1 fruit fly cellular context compared by ENCODE assay signal in genomic region chr3R:4979143-4979728, dm6.
TF ChIP-seq lines count a peak whose summit lies in the region.

No protein-coding gene starts in this region.

TF ChIP-seq in whole organism, embryonic, 481 proteins besides CTCF, POLR2A, EP300 and RAD21 (continued from another document):
- TF ChIP-seq disco-r (GFP tag; optimal IDR thresholded peaks at IDR 0.05; lab: Kevin White, UChicago) (no peak), CG10959 (GFP tag; IDR thresholded peaks at IDR 0.05; lab: Robert Waterston, UW) (no peak), grn (GFP tag; optimal IDR thresholded peaks at IDR 0.05; lab: Kevin White, UChicago) (peak; percentile 16), NFAT (GFP tag; IDR thresholded peaks at IDR 0.05; lab: Robert Waterston, UW) (no peak), CG18599 (GFP tag; optimal IDR thresholded peaks at IDR 0.05; lab: Kevin White, UChicago) (peak; percentile 25), eve (GFP tag; optimal IDR thresholded peaks at IDR 0.05; lab: Kevin White, UChicago) (peak in 1 of 2 experiments; percentile 55), Ssrp (tag; optimal IDR thresholded peaks at IDR 0.05; lab: Kevin White, UChicago) (peak; percentile 6), CG3281 (GFP tag; optimal IDR thresholded peaks at IDR 0.05; lab: Kevin White, UChicago) (no peak), Gug (GFP tag; IDR thresholded peaks at IDR 0.05; lab: Robert Waterston, UW) (no peak), CG31441 (GFP tag; IDR thresholded peaks at IDR 0.05; lab: Robert Waterston, UW) (peak; percentile 55), vvl (GFP tag; IDR thresholded peaks at IDR 0.05; lab: Robert Waterston, UW) (no peak), MTF-1 (GFP tag; optimal IDR thresholded peaks at IDR 0.05; lab: Kevin White, UChicago; ENCODE audit: borderline replicate concordance) (no peak), CG12744 (GFP tag; optimal IDR thresholded peaks at IDR 0.05; lab: Kevin White, UChicago) (no peak), ro (GFP tag; IDR thresholded peaks at IDR 0.05; lab: Robert Waterston, UW) (no peak), CG12104 (GFP tag; optimal IDR thresholded peaks at IDR 0.05; lab: Kevin White, UChicago) (no peak), nerfin-1 (tag; optimal IDR thresholded peaks at IDR 0.05; lab: Kevin White, UChicago) (no peak), bsh (GFP tag; optimal IDR thresholded peaks at IDR 0.05; lab: Kevin White, UChicago) (peak in 1 of 2 experiments; percentile 25), tup (GFP tag; optimal IDR thresholded peaks at IDR 0.05; lab: Kevin White, UChicago) (no peak), oc (tag; optimal IDR thresholded peaks at IDR 0.05; lab: Kevin White, UChicago) (no peak), az2 (GFP tag; optimal IDR thresholded peaks at IDR 0.05; lab: Kevin White, UChicago) (peak; percentile 27), zen (tag; optimal IDR thresholded peaks at IDR 0.05; lab: Kevin White, UChicago) (peak; percentile 38), kah (GFP tag; optimal IDR thresholded peaks at IDR 0.05; lab: Kevin White, UChicago) (no peak), Sox102F (GFP tag; optimal IDR thresholded peaks at IDR 0.05; lab: Kevin White, UChicago) (peak; percentile 14), Bdp1 (GFP tag; optimal IDR thresholded peaks at IDR 0.05; lab: Kevin White, UChicago) (no peak), Hmr (GFP tag; optimal IDR thresholded peaks at IDR 0.05; lab: Kevin White, UChicago) (no peak), BEAF-32 (GFP tag; optimal IDR thresholded peaks at IDR 0.05; lab: Kevin White, UChicago) (no peak), ssp (GFP tag; IDR thresholded peaks at IDR 0.05; lab: Robert Waterston, UW) (no peak), gcm (GFP tag; optimal IDR thresholded peaks at IDR 0.05; lab: Kevin White, UChicago) (peak; percentile 33), Sox100B (GFP tag; optimal IDR thresholded peaks at IDR 0.05; lab: Kevin White, UChicago) (peak; percentile 2), trem (tag; optimal IDR thresholded peaks at IDR 0.05; lab: Kevin White, UChicago) (peak; percentile 28), CG10209 (GFP tag; optimal IDR thresholded peaks at IDR 0.05; lab: Kevin White, UChicago) (peak; percentile 19), ara (GFP tag; IDR thresholded peaks at IDR 0.05; lab: Robert Waterston, UW) (no peak), Myb (GFP tag; optimal IDR thresholded peaks at IDR 0.05; lab: Kevin White, UChicago) (no peak), Med (GFP tag; lab: Kevin White, UChicago) (peak; percentile 39), sr (GFP tag; IDR thresholded peaks at IDR 0.05; lab: Robert Waterston, UW) (no peak), CG9727 (GFP tag; optimal IDR thresholded peaks at IDR 0.05; lab: Kevin White, UChicago) (peak; percentile 50), CG30403 (GFP tag; optimal IDR thresholded peaks at IDR 0.05; lab: Kevin White, UChicago) (peak; percentile 11), CG7987 (GFP tag; optimal IDR thresholded peaks at IDR 0.05; lab: Kevin White, UChicago) (no peak), bigmax (GFP tag; optimal IDR thresholded peaks at IDR 0.05; lab: Kevin White, UChicago) (no peak), CoRest (tag; optimal IDR thresholded peaks at IDR 0.05; lab: Kevin White, UChicago) (peak; percentile 2), CG10654 (GFP tag; optimal IDR thresholded peaks at IDR 0.05; lab: Kevin White, UChicago) (no peak), Ada2b (GFP tag; IDR thresholded peaks at IDR 0.05; lab: Robert Waterston, UW) (no peak), Dfd (GFP tag; optimal IDR thresholded peaks at IDR 0.05; lab: Kevin White, UChicago) (no peak), CG4854 (GFP tag; optimal IDR thresholded peaks at IDR 0.05; lab: Kevin White, UChicago) (no peak), BtbVII (GFP tag; optimal IDR thresholded peaks at IDR 0.05; lab: Kevin White, UChicago) (no peak), CG6272 (GFP tag; IDR thresholded peaks at IDR 0.05; lab: Robert Waterston, UW) (no peak), CG30431 (GFP tag; optimal IDR thresholded peaks at IDR 0.05; lab: Kevin White, UChicago) (peak; percentile 4), Spps (tag; optimal IDR thresholded peaks at IDR 0.05; lab: Kevin White, UChicago) (peak; percentile 1), klu (GFP tag; IDR thresholded peaks at IDR 0.05; lab: Robert Waterston, UW) (no peak), CG4730 (GFP tag; IDR thresholded peaks at IDR 0.05; lab: Robert Waterston, UW) (0 out of 2 replicates have a peak, but pooled peaks have one; percentile 18), zf30C (GFP tag; optimal IDR thresholded peaks at IDR 0.05; lab: Kevin White, UChicago) (peak; percentile 82), pan (optimal IDR thresholded peaks at IDR 0.05; lab: Kevin White, UChicago) (no peak), pan (GFP tag; optimal IDR thresholded peaks at IDR 0.05 in 1 of 2, IDR thresholded peaks at IDR 0.05 in 1 of 2) (no peak), yki (optimal IDR thresholded peaks at IDR 0.05; lab: Kevin White, UChicago) (no peak), CG2712 (tag; optimal IDR thresholded peaks at IDR 0.05; lab: Kevin White, UChicago) (peak; percentile 44), Elba2 (GFP tag; optimal IDR thresholded peaks at IDR 0.05; lab: Kevin White, UChicago) (no peak), Meics (GFP tag; optimal IDR thresholded peaks at IDR 0.05; lab: Kevin White, UChicago) (peak; percentile 15), CG1233 (GFP tag; optimal IDR thresholded peaks at IDR 0.05; lab: Kevin White, UChicago) (no peak), CG6654 (GFP tag; optimal IDR thresholded peaks at IDR 0.05; lab: Kevin White, UChicago) (no peak), CG42726 (GFP tag; IDR thresholded peaks at IDR 0.05; lab: Robert Waterston, UW; ENCODE audit: partially characterized antibody) (no peak), H2.0 (GFP tag; IDR thresholded peaks at IDR 0.05; lab: Robert Waterston, UW) (no peak), CG2875 (GFP tag; optimal IDR thresholded peaks at IDR 0.05; lab: Kevin White, UChicago) (no peak), sens (GFP tag; lab: Kevin White, UChicago) (peak; percentile 76), ham (GFP tag; IDR thresholded peaks at IDR 0.05; lab: Robert Waterston, UW) (no peak), Ets65A (GFP tag; lab: Kevin White, UChicago) (peak; percentile 85), CG31224 (GFP tag; IDR thresholded peaks at IDR 0.05; lab: Robert Waterston, UW) (no peak), CG13296 (GFP tag; optimal IDR thresholded peaks at IDR 0.05; lab: Kevin White, UChicago) (no peak), sd (tag; optimal IDR thresholded peaks at IDR 0.05; lab: Kevin White, UChicago) (no peak), Atf-2 (GFP tag; optimal IDR thresholded peaks at IDR 0.05; lab: Kevin White, UChicago) (no peak), org-1 (GFP tag; optimal IDR thresholded peaks at IDR 0.05; lab: Kevin White, UChicago) (peak; percentile 17), gro (GFP tag; optimal IDR thresholded peaks at IDR 0.05; lab: Kevin White, UChicago) (no peak), ind (GFP tag; optimal IDR thresholded peaks at IDR 0.05; lab: Kevin White, UChicago) (no peak), CG3726 (GFP tag; IDR thresholded peaks at IDR 0.05; lab: Robert Waterston, UW) (no peak), bowl (GFP tag; IDR thresholded peaks at IDR 0.05; lab: Robert Waterston, UW) (no peak), B-H1 (GFP tag; IDR thresholded peaks at IDR 0.05; lab: Robert Waterston, UW) (no peak), gem (tag; optimal IDR thresholded peaks at IDR 0.05; lab: Kevin White, UChicago) (peak; percentile 41), hb (GFP tag; IDR thresholded peaks at IDR 0.05; lab: Robert Waterston, UW; ENCODE audit: partially characterized antibody) (no peak), Camta (GFP tag; optimal IDR thresholded peaks at IDR 0.05; lab: Kevin White, UChicago) (no peak), Deaf1 (tag; optimal IDR thresholded peaks at IDR 0.05; lab: Kevin White, UChicago) (no peak), CG1792 (GFP tag; optimal IDR thresholded peaks at IDR 0.05; lab: Kevin White, UChicago) (no peak)
